Worm (Caenorhabditis elegans) whole organism, L1 larva: ENCODE results near the gene zip-6.

Experiments used
- C34B4.2 ChIP-seq: sonication (generic microtip); optimal IDR thresholded peaks from 2 replicates; lab custom pipeline; 2017; ENCODE audit warnings: mild to moderate bottlenecking, missing genetic modification characterization, missing compliant biosample characterization
- Y116A8C.19 ChIP-seq: sonication (generic microtip); optimal IDR thresholded peaks from 2 replicates; lab custom pipeline; 2016; ENCODE audit warnings: missing compliant biosample characterization, missing genetic modification characterization, borderline replicate concordance
- aly-2 ChIP-seq: fragments of 150-350 bp; optimal IDR thresholded peaks from 2 replicates; lab custom pipeline; 2014; ENCODE audit warnings: missing biosample characterization, missing genetic modification characterization
- blmp-1 ChIP-seq: fragments of 150-350 bp; optimal IDR thresholded peaks from 2 replicates; lab custom pipeline; 2014; ENCODE audit warnings: missing biosample characterization, missing genetic modification characterization
- ceh-90 ChIP-seq: sonication (generic microtip); optimal IDR thresholded peaks from 2 replicates; lab custom pipeline; 2016; ENCODE audit warnings: missing genetic modification characterization, missing compliant biosample characterization
- ces-1 ChIP-seq: fragments of 150-350 bp; optimal IDR thresholded peaks from 2 replicates; lab custom pipeline; 2014; ENCODE audit warnings: missing biosample characterization, missing genetic modification reagents, missing genetic modification characterization
- dsc-1 ChIP-seq: sonication (generic microtip); optimal IDR thresholded peaks from 2 replicates; lab custom pipeline; 2016; ENCODE audit warnings: mild to moderate bottlenecking, missing genetic modification characterization, missing compliant biosample characterization
- efl-1 ChIP-seq, 4 experiments: fragments of 150-350 bp; optimal IDR thresholded peaks in 3 of 4; peaks in 1 of 4; 1 replicate in 1 of 4; 2 replicates in 3 of 4; lab custom pipeline; 2014; ENCODE audit warnings: missing biosample characterization in 2 of 4, missing genetic modification characterization in 2 of 4, missing genetic modification reagents in 2 of 4
- efl-3 ChIP-seq: fragments of 200-800 bp; sonication (Bioruptor generic); optimal IDR thresholded peaks from 2 replicates; lab custom pipeline; 2018; ENCODE audit warnings: mild to moderate bottlenecking, missing genetic modification characterization, missing compliant biosample characterization
- fkh-4 ChIP-seq: sonication (generic microtip); optimal IDR thresholded peaks from 2 replicates; lab custom pipeline; 2016; ENCODE audit warnings: missing compliant biosample characterization, missing genetic modification characterization, borderline replicate concordance
- mab-9 ChIP-seq: fragments of 200-800 bp; sonication (Bioruptor generic); IDR thresholded peaks from 2 replicates; pipeline ENCODE4 v1.3.6; 2022; ENCODE audit warnings: missing genetic modification reagents, missing genetic modification characterization, missing compliant biosample characterization
- nhr-20 ChIP-seq: sonication (generic microtip); optimal IDR thresholded peaks from 2 replicates; lab custom pipeline; 2016; ENCODE audit warnings: mild to moderate bottlenecking, missing genetic modification characterization, missing compliant biosample characterization
- nhr-71 ChIP-seq: sonication (generic microtip); optimal IDR thresholded peaks from 2 replicates; lab custom pipeline; 2016; ENCODE audit warnings: mild to moderate bottlenecking, missing genetic modification characterization, moderate library complexity, missing compliant biosample characterization
- rnt-1 ChIP-seq: sonication (generic microtip); optimal IDR thresholded peaks from 2 replicates; lab custom pipeline; 2016; ENCODE audit warnings: mild to moderate bottlenecking, missing genetic modification characterization, moderate library complexity, missing compliant biosample characterization
- snpc-4 ChIP-seq: fragments of 150-350 bp; optimal IDR thresholded peaks from 2 replicates; lab custom pipeline; 2014; ENCODE audit warnings: missing biosample characterization, missing genetic modification characterization
- swsn-7 ChIP-seq: sonication (generic microtip); optimal IDR thresholded peaks from 2 replicates; lab custom pipeline; 2016; ENCODE audit warnings: missing genetic modification characterization, missing compliant biosample characterization
- tlp-1 ChIP-seq: fragments of 150-350 bp; optimal IDR thresholded peaks from 2 replicates; lab custom pipeline; 2014; ENCODE audit warnings: missing biosample characterization, missing genetic modification characterization
- unc-130 ChIP-seq: fragments of 150-350 bp; optimal IDR thresholded peaks from 2 replicates; lab custom pipeline; 2017; ENCODE audit warnings: missing biosample characterization, missing genetic modification characterization, inconsistent platforms
- unc-62 ChIP-seq: fragments of 150-350 bp; optimal IDR thresholded peaks from 2 replicates; lab custom pipeline; 2014; ENCODE audit warnings: missing biosample characterization, missing genetic modification reagents, missing genetic modification characterization
- unc-98 ChIP-seq: fragments of 200-800 bp; sonication (Bioruptor generic); IDR thresholded peaks from 2 replicates; pipeline ENCODE4 v1.3.6; 2022; ENCODE audit warnings: missing genetic modification characterization, missing compliant biosample characterization
- xbp-1 ChIP-seq: sonication (generic microtip); optimal IDR thresholded peaks from 2 replicates; lab custom pipeline; 2016; ENCODE audit warnings: missing genetic modification characterization, missing compliant biosample characterization
- zag-1 ChIP-seq: fragments of 150-350 bp; optimal IDR thresholded peaks from 2 replicates; lab custom pipeline; 2014; ENCODE audit warnings: missing biosample characterization, missing genetic modification characterization
- ztf-4 ChIP-seq: fragments of 150-350 bp; optimal IDR thresholded peaks from 2 replicates; lab custom pipeline; 2014; ENCODE audit warnings: missing biosample characterization, missing genetic modification characterization

The zip-6 gene

DNA sequence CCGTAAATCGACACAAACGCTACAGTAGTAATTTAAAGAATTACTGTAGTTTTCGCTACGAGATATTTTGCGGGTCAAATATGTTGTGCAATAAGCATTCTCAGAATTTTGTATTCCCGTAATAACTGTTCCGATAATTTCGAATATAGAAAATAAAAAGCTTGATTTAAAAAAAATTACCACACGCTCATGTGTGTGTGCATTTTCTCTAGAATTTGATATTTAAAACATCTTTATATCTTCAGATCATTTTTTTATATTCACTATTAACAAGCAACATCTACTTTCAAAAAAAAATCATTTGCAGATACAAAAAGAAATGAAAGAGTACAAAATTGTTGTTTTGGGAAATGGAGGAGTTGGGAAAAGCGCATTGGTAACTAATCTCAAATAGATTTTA lies 41.0 kb downstream of the zip-6 start, which contains the start of gene rap-3 (continued):
- no peak for TF ChIP-seq xbp-1

DNA sequence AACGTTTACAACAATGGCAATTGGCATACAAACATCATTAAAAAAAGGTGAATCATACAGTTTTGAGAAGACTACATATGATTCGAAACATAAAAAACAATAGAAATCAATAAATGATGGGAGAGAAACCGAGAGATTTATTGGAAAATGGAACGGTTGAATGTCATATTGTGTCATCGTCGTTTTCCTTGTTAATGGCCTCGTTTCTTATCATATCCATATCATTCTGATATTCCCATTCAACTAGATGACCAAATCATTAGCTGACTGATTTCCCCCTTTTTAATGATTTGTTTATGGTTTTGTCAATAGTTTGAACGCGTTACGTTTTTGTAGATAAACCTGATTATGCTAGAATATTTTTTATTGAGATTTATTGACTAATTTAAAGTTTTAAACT lies 43.2 kb downstream of the zip-6 start:
- TF ChIP-seq blmp-1 (tag; lab: Kevin White, UChicago) (peak; percentile 24), dsc-1 (tag; lab: Kevin White, UChicago) (no peak), swsn-7 (no peak)

DNA sequence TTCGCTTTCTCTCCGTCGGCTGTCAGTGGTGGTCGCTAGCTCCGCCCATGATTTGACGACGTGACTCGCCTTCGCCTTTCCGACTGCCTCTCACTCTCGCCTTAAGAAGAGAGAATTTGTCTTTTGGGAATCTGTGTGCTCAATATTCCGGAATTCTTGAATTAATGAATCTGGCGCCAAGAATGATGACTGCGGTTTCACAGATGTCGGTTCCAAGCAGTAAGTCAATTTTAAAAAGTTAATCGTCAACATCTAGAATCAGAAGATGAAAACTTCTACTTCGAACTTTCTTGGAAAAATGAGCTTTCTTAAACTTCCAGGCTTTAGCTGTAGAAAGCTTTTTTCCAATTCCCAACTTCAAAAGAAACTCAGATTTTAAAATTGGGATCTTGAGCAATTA lies 48.3 kb downstream of the zip-6 start, which contains the start of gene nhr-67:
Gene nhr-67, plus strand, starts transcription at position 97 of the 400 bp plus-strand sequence.
- TF ChIP-seq ztf-4, result no peak
- TF ChIP-seq rnt-1 (tag; lab: Kevin White, UChicago), result no peak

DNA sequence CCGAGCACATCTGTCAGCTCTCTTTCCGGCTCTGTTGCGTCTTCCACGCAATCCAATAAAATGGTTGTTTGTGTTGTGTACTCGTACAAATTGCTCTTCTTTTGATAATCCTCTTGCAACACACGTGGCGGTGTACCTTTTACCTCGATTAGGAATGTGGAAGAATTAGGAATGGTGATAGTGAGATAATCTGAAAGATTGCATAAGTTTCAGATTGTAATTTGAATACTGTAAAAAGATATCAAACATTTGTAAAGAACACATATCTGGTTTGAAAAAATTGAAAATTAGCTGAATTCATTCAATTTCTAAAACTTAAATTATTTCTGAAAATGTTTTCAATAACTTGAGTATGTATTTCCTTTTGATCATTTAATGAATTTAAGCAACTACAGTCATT lies 53.1 kb downstream of the zip-6 start, which contains the start of gene C08F8.6:
Gene C08F8.6, minus strand, starts transcription at position 101 of the 400 bp plus-strand sequence.
- no peak for TF ChIP-seq C34B4.2 (tag; lab: Kevin White, UChicago)
- no peak for TF ChIP-seq ceh-90 (tag; lab: Kevin White, UChicago)
- no peak for TF ChIP-seq fkh-4 (tag; lab: Kevin White, UChicago)
- TF ChIP-seq nhr-20 (tag; lab: Kevin White, UChicago), result no peak
- no peak for TF ChIP-seq efl-3 (GFP tag; lab: Kevin White, UChicago)
- no peak for TF ChIP-seq nhr-71 (tag; lab: Kevin White, UChicago)
- no peak for TF ChIP-seq Y116A8C.19 (tag; lab: Kevin White, UChicago)
- TF ChIP-seq unc-130, result no peak
- no peak for TF ChIP-seq tlp-1 (tag; lab: Kevin White, UChicago)
- TF ChIP-seq unc-98, result no peak
- no peak for TF ChIP-seq aly-2
- TF ChIP-seq zag-1, result no peak
- no peak for TF ChIP-seq efl-1 (optimal IDR thresholded peaks at IDR 0.05; lab: Kevin White, UChicago)
- TF ChIP-seq efl-1 (GFP tag; optimal IDR thresholded peaks at IDR 0.05 in 1 of 2; lab: Kevin White, UChicago), result no peak
- no peak for TF ChIP-seq snpc-4 (tag; lab: Kevin White, UChicago)
- no peak for TF ChIP-seq dsc-1 (tag; lab: Kevin White, UChicago)
- TF ChIP-seq unc-62, result no peak
- no peak for TF ChIP-seq mab-9 (GFP tag; lab: Robert Waterston, UW)
- no peak for TF ChIP-seq ces-1
- TF ChIP-seq, all 84 proteins: peak for 0
